Worm (Caenorhabditis elegans): ENCODE measurements around the gene pho-12.

DNA sequence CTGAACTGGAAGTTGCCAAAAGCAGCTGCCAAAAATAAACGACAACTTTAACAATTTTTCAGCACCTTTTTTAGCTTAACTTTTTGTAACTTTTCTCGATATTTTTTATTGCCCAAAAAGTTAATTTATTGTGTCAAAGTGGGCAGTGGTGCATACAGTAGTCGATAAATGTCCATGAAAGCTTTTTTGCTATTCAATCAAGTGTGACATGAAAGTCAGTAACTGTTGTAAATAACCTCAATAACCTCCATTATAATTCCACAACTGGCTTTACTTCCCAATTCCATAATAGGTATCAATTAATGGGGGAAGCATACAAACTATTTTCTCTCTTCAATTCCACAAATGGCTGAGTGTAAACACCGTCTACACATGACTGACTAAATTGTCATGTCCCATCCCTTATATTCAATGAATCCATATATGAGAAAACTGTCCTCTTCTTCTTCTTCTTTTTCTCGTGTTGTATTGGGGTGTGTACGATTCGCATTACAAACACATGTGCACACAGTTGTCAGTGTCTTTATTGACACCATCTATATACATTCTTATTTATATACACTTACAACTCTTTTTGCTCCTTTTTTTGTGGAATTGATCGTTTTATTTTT lies 12.3 kb downstream of the pho-12 start:
- no peak for TF ChIP-seq flt-1 (GFP tag; IDR thresholded peaks at IDR 0.05)
- TF ChIP-seq T22C8.4 (GFP tag; IDR thresholded peaks at IDR 0.05) = no peak
- TF ChIP-seq klf-2 (GFP tag; conservative IDR thresholded peaks at IDR 0.05) = no peak
- TF ChIP-seq ztf-29 (GFP tag; IDR thresholded peaks at IDR 0.05) = no peak
- no peak for TF ChIP-seq med-1 (GFP tag; optimal IDR thresholded peaks at IDR 0.05; ENCODE audit: insufficient read depth)
- no peak for TF ChIP-seq cog-1 (tag; optimal IDR thresholded peaks at IDR 0.05)
- TF ChIP-seq tab-1 (GFP tag; IDR thresholded peaks at IDR 0.05) = no peak
- TF ChIP-seq ref-1 (GFP tag; conservative IDR thresholded peaks at IDR 0.05) = no peak

Data from whole organism, midembryonic.